Worm (Caenorhabditis elegans) whole organism, midembryonic: Measurements from ENCODE around the gene pmp-2.

Source experiments
- T22C8.4 ChIP-seq: fragments of 200-800 bp; sonication (Bioruptor generic); IDR thresholded peaks from 2 replicates; pipeline ENCODE4 v1.3.6; 2022; ENCODE audit warnings: missing genetic modification characterization, missing compliant biosample characterization
- cog-1 ChIP-seq: sonication (generic microtip); optimal IDR thresholded peaks from 2 replicates; lab custom pipeline; 2016; ENCODE audit warnings: missing genetic modification characterization, missing compliant biosample characterization
- flt-1 ChIP-seq: fragments of 200-800 bp; sonication (Bioruptor generic); IDR thresholded peaks from 2 replicates; pipeline ENCODE4 v1.3.6; 2022; ENCODE audit warnings: missing genetic modification characterization, missing compliant biosample characterization
- klf-2 ChIP-seq: fragments of 200-800 bp; sonication (Bioruptor generic); conservative IDR thresholded peaks from 2 replicates; pipeline ENCODE4 v1.3.6; 2022; ENCODE audit warnings: missing genetic modification reagents, missing genetic modification characterization, missing compliant biosample characterization
- med-1 ChIP-seq: sonication (generic microtip); optimal IDR thresholded peaks from 2 replicates; lab custom pipeline; 2017; ENCODE audit warnings: missing genetic modification characterization, mild to moderate bottlenecking, missing compliant biosample characterization, antibody characterized with exemption, missing genetic modification reagents; ENCODE audit not compliant: insufficient read depth
- ref-1 ChIP-seq: fragments of 200-800 bp; sonication (Bioruptor generic); conservative IDR thresholded peaks from 2 replicates; pipeline ENCODE4 v1.3.6; 2022; ENCODE audit warnings: missing genetic modification reagents, missing genetic modification characterization, missing compliant biosample characterization
- tab-1 ChIP-seq: fragments of 200-800 bp; sonication (Bioruptor generic); IDR thresholded peaks from 2 replicates; pipeline ENCODE4 v1.3.6; 2022; ENCODE audit warnings: missing genetic modification characterization, missing compliant biosample characterization
- ztf-23 ChIP-seq: fragments of 200-800 bp; sonication (Bioruptor generic); IDR thresholded peaks from 2 replicates; pipeline ENCODE4 v1.3.6; 2022; ENCODE audit warnings: missing genetic modification reagents, missing genetic modification characterization, missing compliant biosample characterization
- ztf-29 ChIP-seq: fragments of 200-800 bp; sonication (Bioruptor generic); IDR thresholded peaks from 2 replicates; pipeline ENCODE4 v1.3.6; 2022; ENCODE audit warnings: missing genetic modification reagents, missing genetic modification characterization, missing compliant biosample characterization

pmp-2 gene

ce11 chrII:6890095-6890494, 2.5 kb upstream of the pmp-2 start, which contains the start of gene acer-1:
acer-1 (minus strand) TSS chrII:6890400.
- TF ChIP-seq ref-1 (GFP tag; lab: Robert Waterston, UW) (no peak), flt-1 (GFP tag; lab: Robert Waterston, UW) (no peak), klf-2 (GFP tag; lab: Robert Waterston, UW) (no peak), cog-1 (tag; lab: Kevin White, UChicago) (no peak), med-1 (GFP tag; lab: Kevin White, UChicago) (no peak)

DNA sequence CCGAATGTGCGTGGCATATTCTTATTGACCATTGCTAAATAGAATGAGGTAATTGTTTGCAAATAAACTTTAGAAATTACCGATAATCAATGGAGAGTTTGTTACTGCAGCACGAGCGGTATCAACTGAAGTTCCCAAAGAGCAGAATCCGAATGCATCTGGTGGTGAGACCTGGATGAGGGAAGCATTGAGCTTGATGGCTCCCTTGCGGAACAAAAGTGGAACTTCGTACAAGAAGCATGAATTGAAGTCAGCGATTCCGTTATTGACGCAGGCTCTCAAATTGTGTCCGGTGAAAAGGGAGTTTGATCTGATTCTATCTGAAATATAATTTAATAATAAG, 1.9 kb upstream of the pmp-2 start:
- no peak for TF ChIP-seq flt-1 (GFP tag; lab: Robert Waterston, UW)
- no peak for TF ChIP-seq cog-1 (tag; lab: Kevin White, UChicago)
- TF ChIP-seq ref-1 (GFP tag; lab: Robert Waterston, UW), result no peak
- TF ChIP-seq med-1 (GFP tag; lab: Kevin White, UChicago), result no peak
- TF ChIP-seq ztf-23 (GFP tag; lab: Robert Waterston, UW), result no peak
- TF ChIP-seq T22C8.4 (GFP tag; lab: Robert Waterston, UW), result no peak
- TF ChIP-seq ztf-29 (GFP tag; lab: Robert Waterston, UW), result no peak
- TF ChIP-seq klf-2 (GFP tag; lab: Robert Waterston, UW), result no peak
- TF ChIP-seq tab-1 (GFP tag; lab: Robert Waterston, UW), result no peak

ce11 chrII:6888661-6889579, 1.3 kb upstream of the pmp-2 start:
- TF ChIP-seq T22C8.4 (GFP tag; lab: Robert Waterston, UW), result no peak
- TF ChIP-seq ref-1 (GFP tag; lab: Robert Waterston, UW), result no peak
- TF ChIP-seq ztf-23 (GFP tag; lab: Robert Waterston, UW), result no peak
- no peak for TF ChIP-seq med-1 (GFP tag; lab: Kevin White, UChicago)

- no peak for TF ChIP-seq tab-1 (GFP tag; lab: Robert Waterston, UW)
- TF ChIP-seq klf-2 (GFP tag; lab: Robert Waterston, UW), result no peak
- TF ChIP-seq med-1 (GFP tag; lab: Kevin White, UChicago), result no peak
- no peak for TF ChIP-seq cog-1 (tag; lab: Kevin White, UChicago)
- TF ChIP-seq T22C8.4 (GFP tag; lab: Robert Waterston, UW), result no peak
- no peak for TF ChIP-seq ref-1 (GFP tag; lab: Robert Waterston, UW)
- no peak for TF ChIP-seq ztf-23 (GFP tag; lab: Robert Waterston, UW)
- no peak for TF ChIP-seq flt-1 (GFP tag; lab: Robert Waterston, UW)
- TF ChIP-seq ztf-29 (GFP tag; lab: Robert Waterston, UW), result no peak
These were observed 606 bp upstream of the pmp-2 start for ce11 chrII:6888211-6888610.

ce11 chrII:6884568-6884967, 3.0 kb downstream of the pmp-2 start:
- TF ChIP-seq cog-1 (tag; lab: Kevin White, UChicago), result no peak
- TF ChIP-seq klf-2 (GFP tag; lab: Robert Waterston, UW), result no peak
- TF ChIP-seq flt-1 (GFP tag; lab: Robert Waterston, UW), result no peak
- no peak for TF ChIP-seq T22C8.4 (GFP tag; lab: Robert Waterston, UW)
- no peak for TF ChIP-seq ztf-23 (GFP tag; lab: Robert Waterston, UW)
- no peak for TF ChIP-seq tab-1 (GFP tag; lab: Robert Waterston, UW)
- TF ChIP-seq ztf-29 (GFP tag; lab: Robert Waterston, UW), result no peak
- TF ChIP-seq med-1 (GFP tag; lab: Kevin White, UChicago), result no peak
- no peak for TF ChIP-seq ref-1 (GFP tag; lab: Robert Waterston, UW)

DNA sequence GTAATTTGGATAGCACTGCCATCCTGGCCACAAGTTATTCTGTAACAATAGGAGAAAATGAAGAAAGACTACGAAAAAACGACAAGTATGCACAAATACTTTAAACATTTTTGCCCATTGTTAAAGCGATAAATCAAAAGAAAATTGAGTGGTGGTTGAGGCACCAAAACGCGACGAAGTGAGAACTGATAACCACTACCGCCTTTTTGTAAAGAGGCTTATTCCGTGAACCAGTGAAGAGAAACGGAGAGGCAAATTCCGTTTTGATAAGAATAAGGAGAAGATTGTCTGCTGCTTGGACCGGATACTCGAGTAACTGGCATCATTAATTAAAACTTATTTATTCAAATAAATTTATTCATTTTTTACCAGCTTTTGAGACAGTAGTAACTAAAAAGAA, 3.9 kb downstream of the pmp-2 start, which contains the start of gene pmp-1:
TSS of gene pmp-1 (minus strand) at position 39 of the 400 bp plus-strand sequence.
- TF ChIP-seq cog-1 (tag; lab: Kevin White, UChicago), result no peak
- no peak for TF ChIP-seq ztf-23 (GFP tag; lab: Robert Waterston, UW)
- TF ChIP-seq klf-2 (GFP tag; lab: Robert Waterston, UW), result no peak
- TF ChIP-seq flt-1 (GFP tag; lab: Robert Waterston, UW), result no peak
- no peak for TF ChIP-seq ztf-29 (GFP tag; lab: Robert Waterston, UW)
- no peak for TF ChIP-seq med-1 (GFP tag; lab: Kevin White, UChicago)
- no peak for TF ChIP-seq tab-1 (GFP tag; lab: Robert Waterston, UW)
- TF ChIP-seq T22C8.4 (GFP tag; lab: Robert Waterston, UW), result no peak
- TF ChIP-seq ref-1 (GFP tag; lab: Robert Waterston, UW), result no peak

ce11 chrII:6882335-6882734, 5.3 kb downstream of the pmp-2 start:
- no peak for TF ChIP-seq cog-1 (tag; lab: Kevin White, UChicago)
- TF ChIP-seq T22C8.4 (GFP tag; lab: Robert Waterston, UW), result no peak
- TF ChIP-seq tab-1 (GFP tag; lab: Robert Waterston, UW), result no peak
- TF ChIP-seq med-1 (GFP tag; lab: Kevin White, UChicago), result no peak
- TF ChIP-seq ref-1 (GFP tag; lab: Robert Waterston, UW), result no peak
- no peak for TF ChIP-seq flt-1 (GFP tag; lab: Robert Waterston, UW)
- TF ChIP-seq ztf-29 (GFP tag; lab: Robert Waterston, UW), result no peak
- no peak for TF ChIP-seq klf-2 (GFP tag; lab: Robert Waterston, UW)
- no peak for TF ChIP-seq ztf-23 (GFP tag; lab: Robert Waterston, UW)

ce11 chrII:6880067-6880466, 7.5 kb downstream of the pmp-2 start, which contains the start of gene C44B7.7:
C44B7.7 (minus strand) TSS chrII:6880167.
- no peak for TF ChIP-seq T22C8.4 (GFP tag; lab: Robert Waterston, UW)
- TF ChIP-seq ref-1 (GFP tag; lab: Robert Waterston, UW), result no peak
- no peak for TF ChIP-seq flt-1 (GFP tag; lab: Robert Waterston, UW)
- TF ChIP-seq tab-1 (GFP tag; lab: Robert Waterston, UW), result no peak
- no peak for TF ChIP-seq klf-2 (GFP tag; lab: Robert Waterston, UW)
- no peak for TF ChIP-seq ztf-29 (GFP tag; lab: Robert Waterston, UW)
- TF ChIP-seq med-1 (GFP tag; lab: Kevin White, UChicago), result no peak
- TF ChIP-seq ztf-23 (GFP tag; lab: Robert Waterston, UW), result no peak
- TF ChIP-seq cog-1 (tag; lab: Kevin White, UChicago), result no peak
